Worm (Caenorhabditis elegans): ENCODE data around the gene prx-13.

- TF ChIP-seq che-1 (tag; optimal IDR thresholded peaks at IDR 0.05) = no peak
- no peak for TF ChIP-seq ceh-2 (tag; optimal IDR thresholded peaks at IDR 0.05)
- no peak for TF ChIP-seq syd-9 (tag; optimal IDR thresholded peaks at IDR 0.05)
- no peak for TF ChIP-seq pros-1 (tag; optimal IDR thresholded peaks at IDR 0.05)
- no peak for TF ChIP-seq hlh-6 (tag; optimal IDR thresholded peaks at IDR 0.05)
- TF ChIP-seq unc-3 (GFP tag; conservative IDR thresholded peaks at IDR 0.05) = no peak
- no peak for TF ChIP-seq unc-3 (tag; optimal IDR thresholded peaks at IDR 0.05)
- TF ChIP-seq ama-1 (optimal IDR thresholded peaks at IDR 0.05) = no peak
- no peak for TF ChIP-seq pha-4 (tag; optimal IDR thresholded peaks at IDR 0.05)
- no peak for TF ChIP-seq hlh-13 (GFP tag; optimal IDR thresholded peaks at IDR 0.05)
Observed at ce11 chrII:7238791-7239190, 13.0 kb downstream of the prx-13 start.
